Worm (Caenorhabditis elegans): ENCODE results near the gene srz-10.

DNA sequence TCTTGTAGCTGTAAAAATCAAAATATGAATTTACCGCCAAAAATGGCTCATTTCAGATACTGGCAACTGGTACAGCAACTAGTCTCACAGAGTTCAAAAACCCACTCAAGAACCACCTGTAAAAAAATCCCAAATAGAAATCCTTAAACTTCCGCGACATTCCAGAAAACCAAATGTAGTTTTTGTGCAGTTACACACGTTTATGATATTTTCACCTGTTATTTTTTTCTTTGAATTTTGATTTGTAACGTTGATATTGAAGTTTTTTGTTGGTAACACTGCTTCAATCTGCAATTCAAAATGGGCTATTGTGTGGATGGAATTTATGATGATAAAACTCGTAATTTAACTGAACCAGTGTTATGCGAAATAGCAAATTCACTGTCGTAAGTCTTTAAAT, 24.0 kb upstream of the srz-10 start, which contains the start of gene srw-113:
- TF ChIP-seq C17E4.6 (GFP tag; IDR thresholded peaks at IDR 0.05) (no peak), unc-62 (GFP tag; optimal IDR thresholded peaks at IDR 0.05) (no peak), nfya-2 (GFP tag; IDR thresholded peaks at IDR 0.05) (no peak), snpc-3.4 (tag; optimal IDR thresholded peaks at IDR 0.05) (no peak), ama-1 (optimal IDR thresholded peaks at IDR 0.05) (no peak), ama-1 (GFP tag; optimal IDR thresholded peaks at IDR 0.05) (no peak), hsf-1 (GFP tag; IDR thresholded peaks at IDR 0.05) (no peak), ets-4 (GFP tag; optimal IDR thresholded peaks at IDR 0.05) (no peak), lsl-1 (GFP tag; optimal IDR thresholded peaks at IDR 0.05) (no peak), let-526 (GFP tag; IDR thresholded peaks at IDR 0.05) (no peak), F52B5.7 (tag; optimal IDR thresholded peaks at IDR 0.05) (no peak)
